Worm (Caenorhabditis elegans) whole organism, L2 larva: ENCODE data around the gene T12A7.6.

Experiments
- F13H6.1 ChIP-seq: sonication (generic microtip); optimal IDR thresholded peaks from 2 replicates; lab custom pipeline; 2016; ENCODE audit warnings: missing genetic modification characterization, missing compliant biosample characterization
- R02D3.7 ChIP-seq: fragments of 150-350 bp; optimal IDR thresholded peaks from 2 replicates; lab custom pipeline; 2014; ENCODE audit warnings: missing biosample characterization, missing genetic modification characterization
- aly-2 ChIP-seq: fragments of 150-350 bp; optimal IDR thresholded peaks from 2 replicates; lab custom pipeline; 2014; ENCODE audit warnings: missing biosample characterization, missing genetic modification characterization
- ceh-16 ChIP-seq: fragments of 150-350 bp; optimal IDR thresholded peaks from 2 replicates; lab custom pipeline; 2014; ENCODE audit warnings: missing biosample characterization, missing genetic modification characterization
- elt-3 ChIP-seq: sonication (generic microtip); optimal IDR thresholded peaks from 2 replicates; lab custom pipeline; 2017; ENCODE audit warnings: missing biosample characterization, missing genetic modification characterization
- mab-5 ChIP-seq: fragments of 150-350 bp; optimal IDR thresholded peaks from 2 replicates; lab custom pipeline; 2014; ENCODE audit warnings: missing biosample characterization, missing genetic modification characterization
- nhr-11 ChIP-seq: fragments of 150-350 bp; optimal IDR thresholded peaks from 2 replicates; lab custom pipeline; 2014; ENCODE audit warnings: missing biosample characterization, missing genetic modification characterization
- nhr-237 ChIP-seq: fragments of 150-350 bp; optimal IDR thresholded peaks from 2 replicates; lab custom pipeline; 2014; ENCODE audit warnings: missing biosample characterization, missing genetic modification characterization
- snpc-4 ChIP-seq: fragments of 150-350 bp; optimal IDR thresholded peaks from 2 replicates; lab custom pipeline; 2014; ENCODE audit warnings: missing biosample characterization, missing genetic modification characterization

- TF ChIP-seq mab-5 (no peak), aly-2 (tag; lab: Kevin White, UChicago) (no peak), nhr-11 (tag; lab: Kevin White, UChicago) (no peak), R02D3.7 (tag; lab: Kevin White, UChicago) (no peak), snpc-4 (tag; lab: Kevin White, UChicago) (no peak), elt-3 (no peak), nhr-237 (tag; lab: Kevin White, UChicago) (no peak), ceh-16 (no peak), F13H6.1 (tag; lab: Kevin White, UChicago) (no peak)
Measured at ce11 chrIV:11745340-11745739, 3.7 kb upstream of the T12A7.6 start, which contains the start of gene gem-4.
